Worm (Caenorhabditis elegans) whole organism, L1 larva: ENCODE measurements around the gene feh-1.

Source experiments
- C04F5.9 ChIP-seq: sonication (generic microtip); optimal IDR thresholded peaks from 2 replicates; lab custom pipeline; 2016; ENCODE audit warnings: missing genetic modification characterization, missing compliant biosample characterization
- F16B12.6 ChIP-seq: fragments of 150-350 bp; optimal IDR thresholded peaks from 2 replicates; lab custom pipeline; 2014; ENCODE audit warnings: missing biosample characterization, missing genetic modification characterization
- Y116A8C.19 ChIP-seq: sonication (generic microtip); optimal IDR thresholded peaks from 2 replicates; lab custom pipeline; 2016; ENCODE audit warnings: missing compliant biosample characterization, missing genetic modification characterization, borderline replicate concordance
- blmp-1 ChIP-seq: fragments of 150-350 bp; optimal IDR thresholded peaks from 2 replicates; lab custom pipeline; 2014; ENCODE audit warnings: missing biosample characterization, missing genetic modification characterization
- ceh-63 ChIP-seq: fragments of 200-800 bp; sonication (Bioruptor generic); optimal IDR thresholded peaks from 2 replicates; lab custom pipeline; 2018; ENCODE audit warnings: mild to moderate bottlenecking, missing genetic modification characterization, missing compliant biosample characterization
- ceh-8 ChIP-seq: fragments of 200-800 bp; sonication (Bioruptor generic); optimal IDR thresholded peaks from 2 replicates; lab custom pipeline; 2018; ENCODE audit warnings: mild to moderate bottlenecking, missing genetic modification characterization, moderate library complexity, missing compliant biosample characterization
- ceh-82 ChIP-seq, 3 experiments: fragments of 150-350 bp in 1 of 3; sonication (generic microtip) in 2 of 3; optimal IDR thresholded peaks; 2 replicates each; lab custom pipeline; 2014 to 2017; ENCODE audit warnings: missing biosample characterization in 3 of 3, missing genetic modification characterization in 3 of 3
- ceh-88 ChIP-seq: fragments of 200-800 bp; sonication (Bioruptor generic); IDR thresholded peaks from 2 replicates; pipeline ENCODE4 v1.3.6; 2022; ENCODE audit warnings: missing genetic modification characterization, missing compliant biosample characterization
- ces-1 ChIP-seq: fragments of 150-350 bp; optimal IDR thresholded peaks from 2 replicates; lab custom pipeline; 2014; ENCODE audit warnings: missing biosample characterization, missing genetic modification reagents, missing genetic modification characterization
- dpl-1 ChIP-seq, 3 experiments: fragments of 150-350 bp in 2 of 3; sonication (generic microtip) in 1 of 3; optimal IDR thresholded peaks; 2 replicates each; lab custom pipeline; 2014 to 2017; ENCODE audit warnings: missing biosample characterization in 3 of 3, missing genetic modification characterization in 3 of 3, missing genetic modification reagents in 3 of 3
- elt-2 ChIP-seq: sonication (generic microtip); optimal IDR thresholded peaks from 2 replicates; lab custom pipeline; 2016; ENCODE audit warnings: missing genetic modification characterization, mild to moderate bottlenecking, inconsistent platforms, missing compliant biosample characterization, missing genetic modification reagents
- elt-3 ChIP-seq, 6 experiments: fragments of 150-350 bp in 1 of 6; sonication (generic microtip); optimal IDR thresholded peaks; 2 replicates each; lab custom pipeline; 2017 to 2018; ENCODE audit warnings: missing biosample characterization in 6 of 6, missing genetic modification characterization in 6 of 6, inconsistent platforms in 1 of 6
- fkh-10 ChIP-seq: sonication (generic microtip); optimal IDR thresholded peaks from 2 replicates; lab custom pipeline; 2017; ENCODE audit warnings: missing biosample characterization, missing genetic modification reagents, missing genetic modification characterization
- fkh-8 ChIP-seq: sonication (generic microtip); optimal IDR thresholded peaks from 2 replicates; lab custom pipeline; 2016; ENCODE audit warnings: mild to moderate bottlenecking, missing genetic modification characterization, missing compliant biosample characterization
- fos-1 ChIP-seq: fragments of 150-350 bp; optimal IDR thresholded peaks from 2 replicates; lab custom pipeline; 2014; ENCODE audit warnings: missing biosample characterization, missing genetic modification characterization
- grh-1 ChIP-seq: fragments of 200-800 bp; sonication (Bioruptor generic); IDR thresholded peaks from 2 replicates; pipeline ENCODE4 v1.3.6; 2022; ENCODE audit warnings: missing genetic modification reagents, missing genetic modification characterization, missing compliant biosample characterization
- hlh-17 ChIP-seq: fragments of 200-800 bp; sonication (Bioruptor generic); optimal IDR thresholded peaks from 2 replicates; lab custom pipeline; 2018; ENCODE audit warnings: missing genetic modification characterization, mild to moderate bottlenecking, missing compliant biosample characterization, moderate library complexity, borderline replicate concordance
- hpl-2 ChIP-seq: fragments of 150-350 bp; optimal IDR thresholded peaks from 2 replicates; lab custom pipeline; 2014; ENCODE audit warnings: missing biosample characterization, missing genetic modification reagents, missing genetic modification characterization
- isw-1 ChIP-seq: fragments of 200-800 bp; sonication (Bioruptor generic); IDR thresholded peaks from 2 replicates; pipeline ENCODE4 v1.3.6; 2022; ENCODE audit warnings: missing genetic modification characterization, missing compliant biosample characterization
- jun-1 ChIP-seq: fragments of 150-350 bp; optimal IDR thresholded peaks from 2 replicates; lab custom pipeline; 2014; ENCODE audit warnings: missing biosample characterization, missing genetic modification reagents, missing genetic modification characterization
- lin-14 ChIP-seq: fragments of 200-800 bp; sonication (Bioruptor generic); optimal IDR thresholded peaks from 2 replicates; lab custom pipeline; 2018; ENCODE audit warnings: mild to moderate bottlenecking, missing genetic modification characterization, moderate library complexity, missing compliant biosample characterization
- mdl-1 ChIP-seq, 2 experiments: fragments of 150-350 bp; optimal IDR thresholded peaks; 2 replicates each; lab custom pipeline; 2014 to 2017; ENCODE audit warnings: missing biosample characterization in 2 of 2, missing genetic modification characterization in 2 of 2, inconsistent platforms in 1 of 2
- mep-1 ChIP-seq: fragments of 150-350 bp; optimal IDR thresholded peaks from 2 replicates; lab custom pipeline; 2014; ENCODE audit warnings: missing biosample characterization, missing genetic modification characterization
- nhr-19 ChIP-seq: fragments of 200-800 bp; sonication (Bioruptor generic); conservative IDR thresholded peaks from 2 replicates; pipeline ENCODE4 v1.3.6; 2022; ENCODE audit warnings: missing genetic modification characterization, missing compliant biosample characterization
- nhr-20 ChIP-seq: sonication (generic microtip); optimal IDR thresholded peaks from 2 replicates; lab custom pipeline; 2016; ENCODE audit warnings: mild to moderate bottlenecking, missing genetic modification characterization, missing compliant biosample characterization
- nhr-237 ChIP-seq: fragments of 150-350 bp; optimal IDR thresholded peaks from 2 replicates; lab custom pipeline; 2014; ENCODE audit warnings: missing biosample characterization, missing genetic modification characterization
- nhr-28 ChIP-seq: fragments of 150-350 bp; optimal IDR thresholded peaks from 2 replicates; lab custom pipeline; 2014; ENCODE audit warnings: missing biosample characterization, missing genetic modification characterization
- nhr-47 ChIP-seq: sonication (generic microtip); optimal IDR thresholded peaks from 2 replicates; lab custom pipeline; 2016; ENCODE audit warnings: mild to moderate bottlenecking, missing genetic modification characterization, moderate library complexity, missing compliant biosample characterization
- nhr-71 ChIP-seq: sonication (generic microtip); optimal IDR thresholded peaks from 2 replicates; lab custom pipeline; 2016; ENCODE audit warnings: mild to moderate bottlenecking, missing genetic modification characterization, moderate library complexity, missing compliant biosample characterization
- nhr-77 ChIP-seq: fragments of 150-350 bp; optimal IDR thresholded peaks from 2 replicates; lab custom pipeline; 2014; ENCODE audit warnings: missing biosample characterization, missing genetic modification characterization
- nhr-84 ChIP-seq: sonication (generic microtip); optimal IDR thresholded peaks from 2 replicates; lab custom pipeline; 2017; ENCODE audit warnings: missing biosample characterization, missing genetic modification characterization
- nhr-90 ChIP-seq: sonication (generic microtip); optimal IDR thresholded peaks from 2 replicates; lab custom pipeline; 2016; ENCODE audit warnings: mild to moderate bottlenecking, missing genetic modification characterization, missing compliant biosample characterization; ENCODE audit not compliant: poor library complexity
- snpc-4 ChIP-seq: fragments of 150-350 bp; optimal IDR thresholded peaks from 2 replicates; lab custom pipeline; 2014; ENCODE audit warnings: missing biosample characterization, missing genetic modification characterization
- snu-23 ChIP-seq: sonication (generic microtip); optimal IDR thresholded peaks from 2 replicates; lab custom pipeline; 2016; ENCODE audit warnings: missing genetic modification characterization, missing compliant biosample characterization
- sox-4 ChIP-seq: sonication (generic microtip); optimal IDR thresholded peaks from 2 replicates; lab custom pipeline; 2016; ENCODE audit warnings: missing genetic modification characterization, missing compliant biosample characterization
- sptf-1 ChIP-seq: fragments of 150-350 bp; optimal IDR thresholded peaks from 2 replicates; lab custom pipeline; 2014; ENCODE audit warnings: missing biosample characterization, missing genetic modification characterization
- tbx-2 ChIP-seq: sonication (generic microtip); optimal IDR thresholded peaks from 2 replicates; lab custom pipeline; 2016; ENCODE audit warnings: missing genetic modification characterization, missing compliant biosample characterization
- tlp-1 ChIP-seq: fragments of 150-350 bp; optimal IDR thresholded peaks from 2 replicates; lab custom pipeline; 2014; ENCODE audit warnings: missing biosample characterization, missing genetic modification characterization
- unc-130 ChIP-seq: fragments of 150-350 bp; optimal IDR thresholded peaks from 2 replicates; lab custom pipeline; 2017; ENCODE audit warnings: missing biosample characterization, missing genetic modification characterization, inconsistent platforms
- unc-86 ChIP-seq: sonication (generic microtip); optimal IDR thresholded peaks from 2 replicates; lab custom pipeline; 2016; ENCODE audit warnings: missing genetic modification characterization, missing compliant biosample characterization
- unc-98 ChIP-seq: fragments of 200-800 bp; sonication (Bioruptor generic); IDR thresholded peaks from 2 replicates; pipeline ENCODE4 v1.3.6; 2022; ENCODE audit warnings: missing genetic modification characterization, missing compliant biosample characterization
- vab-15 ChIP-seq: sonication (generic microtip); optimal IDR thresholded peaks from 2 replicates; lab custom pipeline; 2017; ENCODE audit warnings: missing genotype, mild to moderate bottlenecking, missing genetic modification characterization, missing compliant biosample characterization
- xbp-1 ChIP-seq: sonication (generic microtip); optimal IDR thresholded peaks from 2 replicates; lab custom pipeline; 2016; ENCODE audit warnings: missing genetic modification characterization, missing compliant biosample characterization
- zip-4 ChIP-seq: fragments of 200-800 bp; sonication (Bioruptor generic); optimal IDR thresholded peaks from 2 replicates; lab custom pipeline; 2018; ENCODE audit warnings: mild to moderate bottlenecking, missing genetic modification characterization, moderate library complexity, missing compliant biosample characterization

feh-1 gene

DNA sequence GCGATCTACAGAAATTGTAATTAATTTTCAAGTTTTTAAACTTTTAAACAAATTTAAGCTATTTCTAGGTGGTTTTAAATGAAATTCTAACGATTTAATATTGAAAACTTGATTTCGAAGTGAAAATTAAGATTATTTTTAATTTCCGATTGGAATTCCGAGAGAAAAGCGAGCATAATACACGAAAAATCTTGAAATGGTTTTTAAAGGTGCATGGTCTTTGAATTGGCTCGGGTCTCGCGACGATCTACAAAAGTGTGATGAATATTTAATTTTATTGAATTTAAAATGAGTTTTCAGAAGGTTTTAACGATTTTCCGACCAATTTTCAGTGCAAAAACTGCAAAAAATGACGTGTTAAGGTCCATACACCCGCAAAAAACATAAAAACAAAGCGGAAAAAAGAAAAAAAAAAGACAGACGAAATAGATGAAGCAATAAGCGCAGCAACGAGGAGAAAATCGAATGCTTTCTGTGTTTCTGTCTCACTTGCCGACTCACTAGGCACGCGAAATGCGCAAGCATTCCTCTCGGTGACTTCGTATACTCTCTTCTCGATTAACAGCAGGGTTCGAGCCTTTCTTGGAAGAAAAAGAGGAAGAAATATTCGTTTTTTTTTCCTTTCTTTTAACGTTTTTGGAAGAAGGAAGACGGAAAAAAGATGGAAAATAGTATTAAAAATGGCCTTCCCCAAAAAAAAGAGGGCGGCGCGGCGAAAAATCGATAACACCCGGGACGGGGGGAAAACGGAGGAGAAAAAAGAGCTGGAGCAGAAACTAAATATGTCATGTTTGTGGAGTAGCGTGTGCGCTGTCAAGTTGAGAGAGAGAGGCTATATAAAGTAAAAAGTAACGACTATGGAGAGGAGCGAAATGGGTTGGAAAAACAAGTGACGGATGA lies 26.9 kb downstream of the feh-1 start (continued):
- TF ChIP-seq snu-23 (GFP tag; lab: Kevin White, UChicago) (peak; percentile 64), C04F5.9 (tag; lab: Kevin White, UChicago) (no peak), unc-98 (GFP tag; lab: Robert Waterston, UW) (no peak), nhr-28 (tag; lab: Kevin White, UChicago) (no peak), ceh-8 (GFP tag; lab: Kevin White, UChicago) (no peak), nhr-237 (tag; lab: Kevin White, UChicago) (peak; percentile 24), nhr-71 (tag; lab: Kevin White, UChicago) (peak; percentile 67), blmp-1 (tag; lab: Kevin White, UChicago) (peak; percentile 54), nhr-90 (tag; lab: Kevin White, UChicago) (no peak), tlp-1 (no peak), mdl-1 (tag; optimal IDR thresholded peaks at IDR 0.05; lab: Kevin White, UChicago) (peak in 1 of 2 experiments; percentile 44), hpl-2 (GFP tag; lab: Kevin White, UChicago) (no peak), Y116A8C.19 (tag; lab: Kevin White, UChicago) (no peak), fkh-10 (GFP tag; lab: Kevin White, UChicago) (peak; percentile 12), dpl-1 (GFP tag; optimal IDR thresholded peaks at IDR 0.05; lab: Kevin White, UChicago) (peak in 2 of 3 experiments; percentile 57 to 66), nhr-19 (GFP tag; lab: Robert Waterston, UW) (no peak), snpc-4 (tag; lab: Kevin White, UChicago) (peak; percentile 10), ceh-88 (no peak), xbp-1 (tag; lab: Kevin White, UChicago) (peak; percentile 26), nhr-77 (peak; percentile 39), fkh-8 (tag; lab: Kevin White, UChicago) (peak; percentile 60), nhr-47 (tag; lab: Kevin White, UChicago) (peak; percentile 51), sptf-1 (no peak)

ce11 chrIII:2577982-2578381 lies 28.3 kb downstream of the feh-1 start:
- TF ChIP-seq ceh-82 (tag; optimal IDR thresholded peaks at IDR 0.05; lab: Kevin White, UChicago) (no peak), ceh-8 (GFP tag; lab: Kevin White, UChicago) (no peak), zip-4 (GFP tag; lab: Kevin White, UChicago) (no peak), tbx-2 (tag; lab: Kevin White, UChicago) (no peak), nhr-77 (no peak), elt-3 (tag; optimal IDR thresholded peaks at IDR 0.05; lab: Kevin White, UChicago) (no peak), nhr-20 (tag; lab: Kevin White, UChicago) (no peak), snpc-4 (tag; lab: Kevin White, UChicago) (no peak), unc-98 (GFP tag; lab: Robert Waterston, UW) (no peak), snu-23 (GFP tag; lab: Kevin White, UChicago) (no peak)
- TF ChIP-seq, all 84 proteins: peak for 0

DNA sequence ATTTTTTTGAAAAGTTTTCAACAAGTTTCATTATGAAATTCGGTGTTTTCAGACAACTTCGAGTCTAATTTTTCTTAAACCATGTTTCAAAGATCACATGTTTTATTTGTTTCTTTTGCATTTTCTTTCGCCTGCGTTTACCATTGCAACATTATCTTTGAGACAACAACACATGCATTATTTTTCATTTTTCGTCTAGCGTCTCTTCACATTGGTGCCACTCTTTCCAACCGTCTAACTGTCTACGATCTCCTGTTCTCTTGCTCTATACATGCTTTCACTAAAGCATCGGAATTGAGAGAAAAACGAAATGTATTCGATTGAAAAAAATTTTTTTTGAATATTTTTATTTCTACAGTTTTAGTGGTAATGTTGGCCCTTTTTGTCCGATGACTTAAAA lies 28.8 kb downstream of the feh-1 start:
- peak; percentile 80 for TF ChIP-seq nhr-71 (tag; lab: Kevin White, UChicago)
- no peak for TF ChIP-seq sox-4 (tag; lab: Kevin White, UChicago)
- TF ChIP-seq vab-15 (tag; lab: Kevin White, UChicago) = no peak
- TF ChIP-seq ceh-82 (tag; optimal IDR thresholded peaks at IDR 0.05; lab: Kevin White, UChicago) = peak in 2 of 3 experiments; percentile 48 to 54
- TF ChIP-seq ceh-63 (GFP tag; lab: Kevin White, UChicago) = no peak
- TF ChIP-seq lin-14 (GFP tag; lab: Kevin White, UChicago) = peak; percentile 83
- no peak for TF ChIP-seq nhr-28 (tag; lab: Kevin White, UChicago)
- no peak for TF ChIP-seq F16B12.6 (tag; lab: Kevin White, UChicago)
- no peak for TF ChIP-seq unc-130 (tag; lab: Kevin White, UChicago)
- no peak for TF ChIP-seq nhr-84 (tag; lab: Kevin White, UChicago)
- no peak for TF ChIP-seq grh-1 (GFP tag; lab: Robert Waterston, UW)
- TF ChIP-seq fkh-10 (GFP tag; lab: Kevin White, UChicago) = no peak
- peak; percentile 52 for TF ChIP-seq mep-1 (tag; lab: Kevin White, UChicago)
- TF ChIP-seq unc-86 (tag; lab: Kevin White, UChicago) = peak; percentile 21
- TF ChIP-seq nhr-47 (tag; lab: Kevin White, UChicago) = peak; percentile 63
- TF ChIP-seq fkh-8 (tag; lab: Kevin White, UChicago) = peak; percentile 16
- TF ChIP-seq elt-2 = no peak
- no peak for TF ChIP-seq tlp-1
- peak; percentile 13 for TF ChIP-seq fos-1
- TF ChIP-seq isw-1 (GFP tag; lab: Robert Waterston, UW) = peak; percentile 27; the same call in 1 of the 2 replicates
- no peak for TF ChIP-seq zip-4 (GFP tag; lab: Kevin White, UChicago)
- peak; percentile 15 for TF ChIP-seq jun-1
- TF ChIP-seq tbx-2 (tag; lab: Kevin White, UChicago) = peak; percentile 62
- TF ChIP-seq ces-1 (GFP tag; lab: Kevin White, UChicago) = no peak
- TF ChIP-seq nhr-20 (tag; lab: Kevin White, UChicago) = peak; percentile 28
- TF ChIP-seq xbp-1 (tag; lab: Kevin White, UChicago) = peak; percentile 29
- no peak; the same call in 1 of the 2 replicates for TF ChIP-seq nhr-19 (GFP tag; lab: Robert Waterston, UW)
- no peak for TF ChIP-seq hlh-17 (GFP tag; lab: Kevin White, UChicago)
